Worm (Caenorhabditis elegans) whole organism, L4 larva: ENCODE results near the gene sfrp-1.
A peak's percentile ranks its signal among the peaks of the same experiment; 100 is the strongest.

Experiments used
- F49E8.2 ChIP-seq: sonication (generic microtip); optimal IDR thresholded peaks from 2 replicates; lab custom pipeline; 2016; ENCODE audit warnings: missing compliant biosample characterization, mild to moderate bottlenecking, missing genetic modification characterization, borderline replicate concordance
- T26A8.4 ChIP-seq: fragments of 200-800 bp; sonication (Bioruptor generic); IDR thresholded peaks from 2 replicates; pipeline ENCODE4 v1.3.6; 2022; ENCODE audit warnings: missing genetic modification characterization, missing compliant biosample characterization
- Y105C5A.15 ChIP-seq: fragments of 200-800 bp; sonication (Bioruptor generic); IDR thresholded peaks from 2 replicates; pipeline ENCODE4 v1.3.6; 2022; ENCODE audit warnings: missing genetic modification characterization, missing compliant biosample characterization
- Y5F2A.4 ChIP-seq: fragments of 200-800 bp; sonication (Bioruptor generic); optimal IDR thresholded peaks from 2 replicates; lab custom pipeline; 2018; ENCODE audit warnings: mild to moderate bottlenecking, missing genetic modification characterization, missing compliant biosample characterization
- ZK337.2 ChIP-seq: fragments of 200-800 bp; sonication (Bioruptor generic); IDR thresholded peaks from 2 replicates; pipeline ENCODE4 v1.3.6; 2022; ENCODE audit warnings: missing genetic modification reagents, missing genetic modification characterization, missing compliant biosample characterization
- ZK546.5 ChIP-seq, 2 experiments: sonication (generic microtip); optimal IDR thresholded peaks; 2 replicates each; lab custom pipeline; 2017; ENCODE audit warnings: missing biosample characterization in 2 of 2, missing genetic modification characterization in 2 of 2
- aha-1 ChIP-seq: fragments of 150-350 bp; peaks from one replicate; lab custom pipeline; 2014; ENCODE audit warnings: missing biosample characterization, missing genetic modification characterization
- attf-4 ChIP-seq: sonication (generic microtip); optimal IDR thresholded peaks from 3 replicates; lab custom pipeline; 2017; ENCODE audit warnings: missing biosample characterization, missing genetic modification characterization
- ceh-20 ChIP-seq: fragments of 200-800 bp; sonication (Bioruptor generic); IDR thresholded peaks from 2 replicates; pipeline ENCODE4 v1.3.6; 2022; ENCODE audit warnings: missing genetic modification reagents, missing genetic modification characterization, missing compliant biosample characterization
- ceh-28 ChIP-seq: fragments of 150-350 bp; optimal IDR thresholded peaks from 2 replicates; lab custom pipeline; 2014; ENCODE audit warnings: missing biosample characterization, missing genetic modification reagents, missing genetic modification characterization
- ces-1 ChIP-seq: fragments of 150-350 bp; sonication (generic microtip); optimal IDR thresholded peaks from 4 replicates; lab custom pipeline; 2014; ENCODE audit warnings: missing biosample characterization, missing genetic modification reagents, missing genetic modification characterization
- ctbp-1 ChIP-seq: fragments of 200-800 bp; sonication (Bioruptor generic); IDR thresholded peaks from 2 replicates; pipeline ENCODE4 v1.3.6; 2022; ENCODE audit warnings: missing genetic modification reagents, missing genetic modification characterization, missing compliant biosample characterization
- daf-12 ChIP-seq: fragments of 150-350 bp; optimal IDR thresholded peaks from 2 replicates; lab custom pipeline; 2014; ENCODE audit warnings: missing biosample characterization, missing genetic modification reagents, missing genetic modification characterization
- daf-16 ChIP-seq, 3 experiments: sonication (generic microtip); optimal IDR thresholded peaks; 2 replicates each; lab custom pipeline; 2016 to 2017; ENCODE audit warnings: missing genetic modification characterization in 3 of 3, missing genetic modification reagents in 3 of 3, mild to moderate bottlenecking in 2 of 3, missing compliant biosample characterization in 2 of 3, missing biosample characterization in 1 of 3, moderate library complexity in 1 of 3
- daf-8 ChIP-seq: fragments of 200-800 bp; sonication (Bioruptor generic); IDR thresholded peaks from 2 replicates; pipeline ENCODE4 v1.3.6; 2022; ENCODE audit warnings: missing genetic modification characterization, missing compliant biosample characterization
- dmd-8 ChIP-seq: fragments of 200-800 bp; sonication (Bioruptor generic); IDR thresholded peaks from 2 replicates; pipeline ENCODE4 v1.3.6; 2022; ENCODE audit warnings: missing genetic modification characterization, missing compliant biosample characterization
- dpl-1 ChIP-seq: fragments of 150-350 bp; optimal IDR thresholded peaks from 2 replicates; lab custom pipeline; 2014; ENCODE audit warnings: missing biosample characterization, missing genetic modification reagents, missing genetic modification characterization
- egl-43 ChIP-seq: fragments of 200-800 bp; sonication (Bioruptor generic); IDR thresholded peaks from 2 replicates; pipeline ENCODE4 v1.3.6; 2022; ENCODE audit warnings: missing genetic modification reagents, missing genetic modification characterization, missing compliant biosample characterization
- fkh-10 ChIP-seq: fragments of 150-350 bp; optimal IDR thresholded peaks from 2 replicates; lab custom pipeline; 2014; ENCODE audit warnings: missing biosample characterization, missing genetic modification reagents, missing genetic modification characterization
- hmg-1.1 ChIP-seq: fragments of 200-800 bp; sonication (Bioruptor generic); IDR thresholded peaks from 2 replicates; pipeline ENCODE4 v1.3.6; 2022; ENCODE audit warnings: missing genetic modification reagents, missing genetic modification characterization, missing compliant biosample characterization
- jun-1 ChIP-seq: fragments of 150-350 bp; optimal IDR thresholded peaks from 2 replicates; lab custom pipeline; 2014; ENCODE audit warnings: missing biosample characterization, missing genetic modification reagents, missing genetic modification characterization
- lin-29 ChIP-seq: fragments of 200-800 bp; sonication (Bioruptor generic); IDR thresholded peaks from 2 replicates; pipeline ENCODE4 v1.3.6; 2022; ENCODE audit warnings: missing genetic modification reagents, missing genetic modification characterization, missing compliant biosample characterization
- lin-38 ChIP-seq: fragments of 200-800 bp; sonication (Bioruptor generic); IDR thresholded peaks from 2 replicates; pipeline ENCODE4 v1.3.6; 2022; ENCODE audit warnings: missing genetic modification reagents, missing genetic modification characterization, missing compliant biosample characterization
- mes-2 ChIP-seq: sonication (generic microtip); optimal IDR thresholded peaks from 2 replicates; lab custom pipeline; 2016; ENCODE audit warnings: missing genotype, mild to moderate bottlenecking, missing genetic modification characterization, missing compliant biosample characterization; ENCODE audit not compliant: poor library complexity, severe bottlenecking
- nhr-10 ChIP-seq: fragments of 150-350 bp; optimal IDR thresholded peaks from 2 replicates; lab custom pipeline; 2014; ENCODE audit warnings: missing biosample characterization, missing genetic modification characterization
- nhr-102 ChIP-seq: sonication (generic microtip); optimal IDR thresholded peaks from 2 replicates; lab custom pipeline; 2016; ENCODE audit warnings: mild to moderate bottlenecking, missing genetic modification characterization, moderate library complexity, missing compliant biosample characterization
- nhr-25 ChIP-seq: sonication (generic microtip); optimal IDR thresholded peaks from 2 replicates; lab custom pipeline; 2017; ENCODE audit warnings: missing genetic modification characterization, mild to moderate bottlenecking, missing compliant biosample characterization, antibody characterized with exemption, moderate library complexity, borderline replicate concordance; ENCODE audit not compliant: insufficient read depth
- nhr-41 ChIP-seq: fragments of 200-800 bp; sonication (Bioruptor generic); IDR thresholded peaks from 2 replicates; pipeline ENCODE4 v1.3.6; 2022; ENCODE audit warnings: missing genetic modification reagents, missing genetic modification characterization, missing compliant biosample characterization
- nhr-48 ChIP-seq: sonication (generic microtip); optimal IDR thresholded peaks from 2 replicates; lab custom pipeline; 2016; ENCODE audit warnings: mild to moderate bottlenecking, missing genetic modification characterization, missing compliant biosample characterization
- nhr-6 ChIP-seq: fragments of 150-350 bp; optimal IDR thresholded peaks from 2 replicates; lab custom pipeline; 2014; ENCODE audit warnings: missing biosample characterization, missing genetic modification characterization
- nhr-76 ChIP-seq: fragments of 150-350 bp; optimal IDR thresholded peaks from 2 replicates; lab custom pipeline; 2014; ENCODE audit warnings: missing biosample characterization, missing genetic modification characterization
- sdz-12 ChIP-seq: fragments of 200-800 bp; sonication (Bioruptor generic); optimal IDR thresholded peaks from 2 replicates; lab custom pipeline; 2018; ENCODE audit warnings: mild to moderate bottlenecking, missing genetic modification characterization, missing compliant biosample characterization
- set-16 ChIP-seq: fragments of 200-800 bp; sonication (Bioruptor generic); IDR thresholded peaks from 2 replicates; pipeline ENCODE4 v1.3.6; 2022; ENCODE audit warnings: missing genetic modification reagents, missing genetic modification characterization, missing compliant biosample characterization
- snpc-1.2 ChIP-seq: fragments of 200-800 bp; sonication (Bioruptor generic); IDR thresholded peaks from 2 replicates; pipeline ENCODE4 v1.3.6; 2022; ENCODE audit warnings: missing genetic modification reagents, missing genetic modification characterization, missing compliant biosample characterization
- snpc-4 ChIP-seq: fragments of 150-350 bp; optimal IDR thresholded peaks from 2 replicates; lab custom pipeline; 2014; ENCODE audit warnings: missing biosample characterization, missing genetic modification characterization
- spr-1 ChIP-seq: sonication (generic microtip); optimal IDR thresholded peaks from 2 replicates; lab custom pipeline; 2016; ENCODE audit warnings: mild to moderate bottlenecking, missing genetic modification characterization, missing compliant biosample characterization
- spr-3 ChIP-seq: fragments of 200-800 bp; sonication (Bioruptor generic); optimal IDR thresholded peaks from 2 replicates; lab custom pipeline; 2018; ENCODE audit warnings: mild to moderate bottlenecking, missing genetic modification characterization, missing compliant biosample characterization
- tag-97 ChIP-seq: fragments of 200-800 bp; sonication (Bioruptor generic); IDR thresholded peaks from 2 replicates; pipeline ENCODE4 v1.3.6; 2022; ENCODE audit warnings: missing genetic modification characterization, missing compliant biosample characterization
- unc-39 ChIP-seq: sonication (generic microtip); optimal IDR thresholded peaks from 2 replicates; lab custom pipeline; 2017; ENCODE audit warnings: missing biosample characterization, missing genetic modification characterization
- zfp-2 ChIP-seq: sonication (generic microtip); optimal IDR thresholded peaks from 2 replicates; lab custom pipeline; 2016; ENCODE audit warnings: mild to moderate bottlenecking, missing genetic modification characterization, missing compliant biosample characterization
- zfp-3 ChIP-seq: fragments of 200-800 bp; sonication (Bioruptor generic); conservative IDR thresholded peaks from 2 replicates; pipeline ENCODE4 v1.3.6; 2022; ENCODE audit warnings: missing genetic modification reagents, missing genetic modification characterization, missing compliant biosample characterization
- zip-11 ChIP-seq: fragments of 200-800 bp; sonication (Bioruptor generic); IDR thresholded peaks from 2 replicates; pipeline ENCODE4 v1.3.6; 2022; ENCODE audit warnings: missing genetic modification characterization, missing compliant biosample characterization
- ztf-11 ChIP-seq: fragments of 150-350 bp; optimal IDR thresholded peaks from 2 replicates; lab custom pipeline; 2014; ENCODE audit warnings: missing biosample characterization, missing genetic modification characterization
- ztf-7 ChIP-seq: fragments of 150-350 bp; optimal IDR thresholded peaks from 2 replicates; lab custom pipeline; 2014; ENCODE audit warnings: missing biosample characterization, missing genetic modification characterization

sfrp-1 gene

ce11 chrIV:6385010-6385409 is 17.2 kb downstream of the sfrp-1 start:
- peak; percentile 13; the same call in 1 of the 2 replicates for TF ChIP-seq ctbp-1 (GFP tag; lab: Robert Waterston, UW)
- TF ChIP-seq daf-16 (GFP tag; optimal IDR thresholded peaks at IDR 0.05; lab: Kevin White, UChicago): no peak
- TF ChIP-seq daf-16 (tag; optimal IDR thresholded peaks at IDR 0.05; lab: Kevin White, UChicago): no peak
- TF ChIP-seq fkh-10 (GFP tag; lab: Kevin White, UChicago): peak; percentile 69

- TF ChIP-seq ceh-20 (GFP tag; lab: Robert Waterston, UW): no peak
- TF ChIP-seq aha-1 (tag; lab: Kevin White, UChicago): peak; percentile 79
- TF ChIP-seq, all 104 proteins: peak for 1
Observed at ce11 chrIV:6383970-6384369, 18.3 kb downstream of the sfrp-1 start, which contains the start of gene shl-1. TSS of gene shl-1 (minus strand) at chrIV:6384070.

ce11 chrIV:6378398-6378797 is 23.8 kb downstream of the sfrp-1 start:
- TF ChIP-seq spr-1 (tag; lab: Kevin White, UChicago): peak; percentile 62
- no peak for TF ChIP-seq zfp-2 (tag; lab: Kevin White, UChicago)
- TF ChIP-seq zfp-3 (GFP tag; lab: Robert Waterston, UW): no peak
- no peak for TF ChIP-seq ztf-11 (tag; lab: Kevin White, UChicago)
- no peak for TF ChIP-seq F49E8.2 (tag; lab: Kevin White, UChicago)
- TF ChIP-seq nhr-102 (tag; lab: Kevin White, UChicago): peak; percentile 62
- no peak for TF ChIP-seq snpc-4 (tag; lab: Kevin White, UChicago)
- TF ChIP-seq nhr-6 (tag; lab: Kevin White, UChicago): no peak
- TF ChIP-seq lin-38: 0 out of 2 replicates have a peak, but pooled peaks have one; percentile 19
- TF ChIP-seq dpl-1 (GFP tag; lab: Kevin White, UChicago): peak; percentile 25
- TF ChIP-seq Y105C5A.15 (GFP tag; lab: Robert Waterston, UW): no peak
- TF ChIP-seq tag-97 (GFP tag; lab: Robert Waterston, UW): no peak
- TF ChIP-seq snpc-1.2: no peak
- peak; percentile 94 for TF ChIP-seq T26A8.4 (GFP tag; lab: Robert Waterston, UW)
- no peak for TF ChIP-seq ces-1 (GFP tag; lab: Kevin White, UChicago)
- no peak for TF ChIP-seq attf-4 (tag; lab: Kevin White, UChicago)
- TF ChIP-seq, all 104 proteins: peak for 5

ce11 chrIV:6377335-6378069 is 24.7 kb downstream of the sfrp-1 start:
- 0 out of 2 replicates have a peak, but pooled peaks have one; percentile 31 for TF ChIP-seq hmg-1.1
- TF ChIP-seq ZK546.5 (tag; optimal IDR thresholded peaks at IDR 0.05; lab: Kevin White, UChicago): no peak
- TF ChIP-seq zip-11: no peak
- no peak for TF ChIP-seq nhr-41
- TF ChIP-seq attf-4 (tag; lab: Kevin White, UChicago): no peak
- no peak for TF ChIP-seq Y5F2A.4 (GFP tag; lab: Kevin White, UChicago)
- peak; percentile 94 for TF ChIP-seq aha-1 (tag; lab: Kevin White, UChicago)
- peak; percentile 78 for TF ChIP-seq sdz-12 (GFP tag; lab: Kevin White, UChicago)
- TF ChIP-seq set-16 (GFP tag; lab: Robert Waterston, UW): peak; percentile 94
- no peak for TF ChIP-seq daf-8 (GFP tag; lab: Robert Waterston, UW)
- TF ChIP-seq spr-1 (tag; lab: Kevin White, UChicago): peak; percentile 9
- no peak for TF ChIP-seq nhr-25
- TF ChIP-seq nhr-48 (tag; lab: Kevin White, UChicago): no peak
- peak; percentile 25; the same call in 1 of the 2 replicates for TF ChIP-seq lin-29 (GFP tag; lab: Robert Waterston, UW)
- TF ChIP-seq mes-2 (tag; lab: Kevin White, UChicago): no peak
- no peak for TF ChIP-seq daf-12 (tag; lab: Kevin White, UChicago)
- no peak for TF ChIP-seq ceh-20 (GFP tag; lab: Robert Waterston, UW)
- TF ChIP-seq ceh-28 (tag; lab: Kevin White, UChicago): no peak
- TF ChIP-seq spr-3: no peak
- TF ChIP-seq nhr-76 (tag; lab: Kevin White, UChicago): no peak
- TF ChIP-seq dmd-8 (GFP tag; lab: Robert Waterston, UW): 0 out of 2 replicates have a peak, but pooled peaks have one; percentile 22
- no peak for TF ChIP-seq ztf-7 (tag; lab: Kevin White, UChicago)
- no peak for TF ChIP-seq unc-39 (tag; lab: Kevin White, UChicago)
- TF ChIP-seq jun-1 (tag; lab: Kevin White, UChicago): no peak
- TF ChIP-seq egl-43 (GFP tag; lab: Robert Waterston, UW): no peak; the same call in 1 of the 2 replicates
- TF ChIP-seq nhr-10 (tag; lab: Kevin White, UChicago): no peak
- TF ChIP-seq ZK337.2 (GFP tag; lab: Robert Waterston, UW): no peak
